Fruit fly (Drosophila melanogaster): Measurements from ENCODE around the gene CG2129.

dm6 chrX:8129204-8129997 is 16.2 kb upstream of the CG2129 start, which contains the start of gene CG2116:
- TF ChIP-seq Mnt (GFP tag; optimal IDR thresholded peaks at IDR 0.05): peak; percentile 47
- no peak for TF ChIP-seq CG14711 (tag; optimal IDR thresholded peaks at IDR 0.05)
- TF ChIP-seq kay (GFP tag; ENCODE audit: borderline replicate concordance): no peak
- no peak for TF ChIP-seq Hr96 (GFP tag; optimal IDR thresholded peaks at IDR 0.05)
- TF ChIP-seq CG1620 (GFP tag; optimal IDR thresholded peaks at IDR 0.05): peak; percentile 24
- TF ChIP-seq cic (GFP tag; optimal IDR thresholded peaks at IDR 0.05): no peak
- no peak for TF ChIP-seq tj (GFP tag; optimal IDR thresholded peaks at IDR 0.05)
- no peak for TF ChIP-seq CG5204 (GFP tag; optimal IDR thresholded peaks at IDR 0.05)
- no peak for TF ChIP-seq cnc (optimal IDR thresholded peaks at IDR 0.05)
- no peak for TF ChIP-seq ovo (GFP tag; optimal IDR thresholded peaks at IDR 0.05)
- peak; percentile 7 for TF ChIP-seq CG7101 (tag; optimal IDR thresholded peaks at IDR 0.05)
- peak; percentile 14 for TF ChIP-seq bab1 (GFP tag; optimal IDR thresholded peaks at IDR 0.05)
- no peak for TF ChIP-seq Crg-1 (GFP tag; optimal IDR thresholded peaks at IDR 0.05)
- peak; percentile 25 for TF ChIP-seq pad (GFP tag; optimal IDR thresholded peaks at IDR 0.05)
